Fruit fly (Drosophila melanogaster): Measurements from ENCODE around the gene rumpel.

- TF ChIP-seq pan (optimal IDR thresholded peaks at IDR 0.05) (no peak), CG8478 (optimal IDR thresholded peaks at IDR 0.05) (no peak), EcR (GFP tag; optimal IDR thresholded peaks at IDR 0.05) (no peak), psq (optimal IDR thresholded peaks at IDR 0.05) (no peak), Dll (optimal IDR thresholded peaks at IDR 0.05) (no peak), usp (GFP tag; optimal IDR thresholded peaks at IDR 0.05) (no peak)
Measured at dm6 chrX:7416953-7417352, 1.4 kb upstream of the rumpel start, which contains the start of gene CG34337.
